Worm (Caenorhabditis elegans) whole organism, L4 larva: ENCODE data around the gene pals-26.

ENCODE experiments used
- D1046.2 ChIP-seq: fragments of 200-800 bp; sonication (Bioruptor generic); IDR thresholded peaks from 2 replicates; pipeline ENCODE4 v1.3.6; 2022; ENCODE audit warnings: missing genetic modification characterization, missing compliant biosample characterization
- F26F4.8 ChIP-seq: fragments of 200-800 bp; sonication (Bioruptor generic); conservative IDR thresholded peaks from 2 replicates; pipeline ENCODE4 v1.3.6; 2022; ENCODE audit warnings: missing genetic modification characterization, missing compliant biosample characterization
- F37D6.2 ChIP-seq: sonication (generic microtip); optimal IDR thresholded peaks from 2 replicates; lab custom pipeline; 2016; ENCODE audit warnings: mild to moderate bottlenecking, missing genetic modification characterization, missing compliant biosample characterization
- T20F7.1 ChIP-seq: fragments of 200-800 bp; sonication (Bioruptor generic); optimal IDR thresholded peaks from 2 replicates; lab custom pipeline; 2018; ENCODE audit warnings: mild to moderate bottlenecking, missing genetic modification characterization, missing compliant biosample characterization
- T26A8.4 ChIP-seq: fragments of 200-800 bp; sonication (Bioruptor generic); IDR thresholded peaks from 2 replicates; pipeline ENCODE4 v1.3.6; 2022; ENCODE audit warnings: missing genetic modification characterization, missing compliant biosample characterization
- Y5F2A.4 ChIP-seq: fragments of 200-800 bp; sonication (Bioruptor generic); optimal IDR thresholded peaks from 2 replicates; lab custom pipeline; 2018; ENCODE audit warnings: mild to moderate bottlenecking, missing genetic modification characterization, missing compliant biosample characterization
- aly-2 ChIP-seq: sonication (generic microtip); optimal IDR thresholded peaks from 2 replicates; lab custom pipeline; 2018; ENCODE audit warnings: missing biosample characterization, missing genetic modification characterization
- arid-1 ChIP-seq: fragments of 200-800 bp; sonication (Bioruptor generic); conservative IDR thresholded peaks from 2 replicates; pipeline ENCODE4 v1.3.6; 2022; ENCODE audit warnings: missing genetic modification reagents, missing genetic modification characterization, missing compliant biosample characterization
- attf-4 ChIP-seq: sonication (generic microtip); optimal IDR thresholded peaks from 3 replicates; lab custom pipeline; 2017; ENCODE audit warnings: missing biosample characterization, missing genetic modification characterization
- ceh-20 ChIP-seq: fragments of 200-800 bp; sonication (Bioruptor generic); IDR thresholded peaks from 2 replicates; pipeline ENCODE4 v1.3.6; 2022; ENCODE audit warnings: missing genetic modification reagents, missing genetic modification characterization, missing compliant biosample characterization
- ceh-62 ChIP-seq: sonication (generic microtip); optimal IDR thresholded peaks from 2 replicates; lab custom pipeline; 2017; ENCODE audit warnings: missing biosample characterization, missing genetic modification characterization
- ctbp-1 ChIP-seq: fragments of 200-800 bp; sonication (Bioruptor generic); IDR thresholded peaks from 2 replicates; pipeline ENCODE4 v1.3.6; 2022; ENCODE audit warnings: missing genetic modification reagents, missing genetic modification characterization, missing compliant biosample characterization
- daf-16 ChIP-seq, 3 experiments: sonication (generic microtip); optimal IDR thresholded peaks; 2 replicates each; lab custom pipeline; 2016 to 2017; ENCODE audit warnings: missing genetic modification characterization in 3 of 3, missing genetic modification reagents in 3 of 3, mild to moderate bottlenecking in 2 of 3, missing compliant biosample characterization in 2 of 3, missing biosample characterization in 1 of 3, moderate library complexity in 1 of 3
- dmd-9 ChIP-seq: fragments of 200-800 bp; sonication (Bioruptor generic); IDR thresholded peaks from 2 replicates; pipeline ENCODE4 v1.3.6; 2022; ENCODE audit warnings: missing genetic modification reagents, missing genetic modification characterization, missing compliant biosample characterization
- dpl-1 ChIP-seq: fragments of 150-350 bp; optimal IDR thresholded peaks from 2 replicates; lab custom pipeline; 2014; ENCODE audit warnings: missing biosample characterization, missing genetic modification reagents, missing genetic modification characterization
- egl-43 ChIP-seq: fragments of 200-800 bp; sonication (Bioruptor generic); IDR thresholded peaks from 2 replicates; pipeline ENCODE4 v1.3.6; 2022; ENCODE audit warnings: missing genetic modification reagents, missing genetic modification characterization, missing compliant biosample characterization
- gei-8 ChIP-seq: fragments of 200-800 bp; sonication (Bioruptor generic); optimal IDR thresholded peaks from 2 replicates; lab custom pipeline; 2018; ENCODE audit warnings: mild to moderate bottlenecking, missing genetic modification characterization, missing compliant biosample characterization
- hif-1 ChIP-seq, 2 experiments: sonication (generic microtip); optimal IDR thresholded peaks; 2 replicates each; lab custom pipeline; 2016 to 2017; ENCODE audit warnings: missing compliant biosample characterization in 2 of 2, missing genetic modification characterization in 2 of 2, missing genetic modification reagents in 2 of 2, missing genotype in 2 of 2, mild to moderate bottlenecking in 1 of 2
- hlh-11 ChIP-seq: fragments of 200-800 bp; sonication (Bioruptor generic); optimal IDR thresholded peaks from 2 replicates; lab custom pipeline; 2018; ENCODE audit warnings: mild to moderate bottlenecking, missing genetic modification characterization, missing compliant biosample characterization
- hmg-1.1 ChIP-seq: fragments of 200-800 bp; sonication (Bioruptor generic); IDR thresholded peaks from 2 replicates; pipeline ENCODE4 v1.3.6; 2022; ENCODE audit warnings: missing genetic modification reagents, missing genetic modification characterization, missing compliant biosample characterization
- lin-1 ChIP-seq: fragments of 200-800 bp; sonication (Bioruptor generic); IDR thresholded peaks from 2 replicates; pipeline ENCODE4 v1.3.6; 2022; ENCODE audit warnings: missing genetic modification reagents, missing genetic modification characterization, missing compliant biosample characterization
- lin-13 ChIP-seq: fragments of 150-350 bp; optimal IDR thresholded peaks from 2 replicates; lab custom pipeline; 2014; ENCODE audit warnings: missing biosample characterization, missing genetic modification reagents, missing genetic modification characterization
- lin-15B ChIP-seq: fragments of 150-350 bp; sonication (generic microtip); optimal IDR thresholded peaks from 3 replicates; lab custom pipeline; 2014; ENCODE audit warnings: missing biosample characterization, missing genetic modification characterization
- lin-29 ChIP-seq: fragments of 200-800 bp; sonication (Bioruptor generic); IDR thresholded peaks from 2 replicates; pipeline ENCODE4 v1.3.6; 2022; ENCODE audit warnings: missing genetic modification reagents, missing genetic modification characterization, missing compliant biosample characterization
- lin-38 ChIP-seq: fragments of 200-800 bp; sonication (Bioruptor generic); IDR thresholded peaks from 2 replicates; pipeline ENCODE4 v1.3.6; 2022; ENCODE audit warnings: missing genetic modification reagents, missing genetic modification characterization, missing compliant biosample characterization
- lsy-2 ChIP-seq, 2 experiments: fragments of 150-350 bp in 1 of 2; sonication (generic microtip) in 1 of 2; optimal IDR thresholded peaks; 2 replicates each; lab custom pipeline; 2014 to 2017; ENCODE audit warnings: missing biosample characterization in 2 of 2, missing genetic modification characterization in 2 of 2
- madf-9 ChIP-seq: fragments of 200-800 bp; sonication (Bioruptor generic); conservative IDR thresholded peaks from 2 replicates; pipeline ENCODE4 v1.3.6; 2022; ENCODE audit warnings: missing genetic modification reagents, missing genetic modification characterization, missing compliant biosample characterization
- mxl-2 ChIP-seq: fragments of 200-800 bp; sonication (Bioruptor generic); conservative IDR thresholded peaks from 2 replicates; pipeline ENCODE4 v1.3.6; 2022; ENCODE audit warnings: missing genetic modification reagents, missing genetic modification characterization, missing compliant biosample characterization
- nhr-10 ChIP-seq: fragments of 150-350 bp; optimal IDR thresholded peaks from 2 replicates; lab custom pipeline; 2014; ENCODE audit warnings: missing biosample characterization, missing genetic modification characterization
- nhr-102 ChIP-seq: sonication (generic microtip); optimal IDR thresholded peaks from 2 replicates; lab custom pipeline; 2016; ENCODE audit warnings: mild to moderate bottlenecking, missing genetic modification characterization, moderate library complexity, missing compliant biosample characterization
- nhr-111 ChIP-seq: fragments of 200-800 bp; sonication (Bioruptor generic); optimal IDR thresholded peaks from 2 replicates; lab custom pipeline; 2018; ENCODE audit warnings: mild to moderate bottlenecking, missing genetic modification characterization, missing compliant biosample characterization
- nhr-42 ChIP-seq: fragments of 200-800 bp; sonication (Bioruptor generic); IDR thresholded peaks from 2 replicates; pipeline ENCODE4 v1.3.6; 2022; ENCODE audit warnings: missing genetic modification characterization, missing compliant biosample characterization
- php-3 ChIP-seq: fragments of 200-800 bp; sonication (Bioruptor generic); IDR thresholded peaks from 2 replicates; pipeline ENCODE4 v1.3.6; 2022; ENCODE audit warnings: missing genetic modification reagents, missing genetic modification characterization, missing compliant biosample characterization
- saeg-2 ChIP-seq: fragments of 200-800 bp; sonication (Bioruptor generic); IDR thresholded peaks from 2 replicates; pipeline ENCODE4 v1.3.6; 2022; ENCODE audit warnings: missing genetic modification reagents, missing genetic modification characterization, missing compliant biosample characterization
- sdz-12 ChIP-seq: fragments of 200-800 bp; sonication (Bioruptor generic); optimal IDR thresholded peaks from 2 replicates; lab custom pipeline; 2018; ENCODE audit warnings: mild to moderate bottlenecking, missing genetic modification characterization, missing compliant biosample characterization
- set-16 ChIP-seq: fragments of 200-800 bp; sonication (Bioruptor generic); IDR thresholded peaks from 2 replicates; pipeline ENCODE4 v1.3.6; 2022; ENCODE audit warnings: missing genetic modification reagents, missing genetic modification characterization, missing compliant biosample characterization
- snpc-1.2 ChIP-seq: fragments of 200-800 bp; sonication (Bioruptor generic); IDR thresholded peaks from 2 replicates; pipeline ENCODE4 v1.3.6; 2022; ENCODE audit warnings: missing genetic modification reagents, missing genetic modification characterization, missing compliant biosample characterization
- snpc-4 ChIP-seq: fragments of 150-350 bp; optimal IDR thresholded peaks from 2 replicates; lab custom pipeline; 2014; ENCODE audit warnings: missing biosample characterization, missing genetic modification characterization
- tra-1 ChIP-seq: fragments of 200-800 bp; sonication (Bioruptor generic); IDR thresholded peaks from 2 replicates; pipeline ENCODE4 v1.3.6; 2022; ENCODE audit warnings: missing genetic modification reagents, missing genetic modification characterization, missing compliant biosample characterization
- zfp-3 ChIP-seq: fragments of 200-800 bp; sonication (Bioruptor generic); conservative IDR thresholded peaks from 2 replicates; pipeline ENCODE4 v1.3.6; 2022; ENCODE audit warnings: missing genetic modification reagents, missing genetic modification characterization, missing compliant biosample characterization
- ztf-7 ChIP-seq: fragments of 150-350 bp; optimal IDR thresholded peaks from 2 replicates; lab custom pipeline; 2014; ENCODE audit warnings: missing biosample characterization, missing genetic modification characterization

pals-26 gene

DNA sequence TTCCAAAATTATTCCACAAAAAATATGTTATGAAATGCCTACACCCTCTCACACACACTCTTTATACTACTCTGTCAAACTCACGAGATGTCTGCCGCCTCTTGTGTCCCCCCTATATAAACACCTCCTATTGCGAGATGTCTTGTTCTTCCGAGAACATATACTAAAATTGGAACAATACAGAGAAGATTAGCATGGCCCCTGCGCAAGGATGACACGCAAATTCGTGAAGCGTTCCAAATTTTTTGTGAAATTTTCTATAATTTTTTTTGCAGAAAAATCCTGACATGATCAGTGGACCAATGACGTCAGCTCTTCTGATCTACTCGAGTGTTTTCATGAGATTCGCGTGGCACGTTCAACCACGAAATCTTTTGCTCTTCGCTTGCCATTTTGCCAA lies 39.1 kb downstream of the pals-26 start (continued):
- peak; percentile 63; the same call in 1 of the 2 replicates for TF ChIP-seq D1046.2 (GFP tag; lab: Robert Waterston, UW)
- TF ChIP-seq dpl-1 (GFP tag; lab: Kevin White, UChicago): peak; percentile 41
- peak; percentile 82 for TF ChIP-seq ceh-20 (GFP tag; lab: Robert Waterston, UW)
- peak; percentile 80 for TF ChIP-seq lin-38 (GFP tag; lab: Robert Waterston, UW)
- peak; percentile 84 for TF ChIP-seq T26A8.4
- peak; percentile 28 for TF ChIP-seq T20F7.1 (GFP tag; lab: Kevin White, UChicago)
- TF ChIP-seq lin-29: peak; percentile 26; the same call in 1 of the 2 replicates
- peak; percentile 58 for TF ChIP-seq nhr-102
- peak; percentile 28 to 74 for TF ChIP-seq lsy-2 (tag; optimal IDR thresholded peaks at IDR 0.05; lab: Kevin White, UChicago)
- peak; percentile 90 for TF ChIP-seq snpc-4 (tag; lab: Kevin White, UChicago)
- peak; percentile 75 for TF ChIP-seq ctbp-1 (GFP tag; lab: Robert Waterston, UW)
- peak in 1 of 2 experiments; percentile 38 for TF ChIP-seq hif-1 (tag; optimal IDR thresholded peaks at IDR 0.05; lab: Kevin White, UChicago)
- TF ChIP-seq php-3 (GFP tag; lab: Robert Waterston, UW): 0 out of 2 replicates have a peak, but pooled peaks have one; percentile 43
- TF ChIP-seq arid-1: peak; percentile 62
- TF ChIP-seq snpc-1.2 (GFP tag; lab: Robert Waterston, UW): peak; percentile 68
- TF ChIP-seq nhr-42 (GFP tag; lab: Robert Waterston, UW): 0 out of 2 replicates have a peak, but pooled peaks have one; percentile 7
- TF ChIP-seq madf-9 (GFP tag; lab: Robert Waterston, UW): peak; percentile 35; the same call in 1 of the 2 replicates
- peak; percentile 87 for TF ChIP-seq hmg-1.1 (GFP tag; lab: Robert Waterston, UW)
- TF ChIP-seq daf-16 (GFP tag; optimal IDR thresholded peaks at IDR 0.05; lab: Kevin White, UChicago): peak in 1 of 2 experiments; percentile 13
- peak; percentile 7 for TF ChIP-seq daf-16 (tag; optimal IDR thresholded peaks at IDR 0.05; lab: Kevin White, UChicago)
- TF ChIP-seq hlh-11 (tag; lab: Kevin White, UChicago): peak; percentile 20
- TF ChIP-seq F37D6.2: peak; percentile 5
- TF ChIP-seq gei-8 (GFP tag; lab: Kevin White, UChicago): peak; percentile 38
- TF ChIP-seq ztf-7 (tag; lab: Kevin White, UChicago): peak; percentile 47
- peak; percentile 86 for TF ChIP-seq egl-43 (GFP tag; lab: Robert Waterston, UW)
- peak; percentile 65 for TF ChIP-seq Y5F2A.4 (GFP tag; lab: Kevin White, UChicago)
- TF ChIP-seq lin-1 (GFP tag; lab: Robert Waterston, UW): peak; percentile 46; the same call in 1 of the 2 replicates
- TF ChIP-seq saeg-2 (GFP tag; lab: Robert Waterston, UW): peak; percentile 56; the same call in 1 of the 2 replicates
- peak; percentile 51; the same call in 1 of the 2 replicates for TF ChIP-seq tra-1
- TF ChIP-seq dmd-9 (GFP tag; lab: Robert Waterston, UW): peak; percentile 30; the same call in 1 of the 2 replicates
- TF ChIP-seq zfp-3 (GFP tag; lab: Robert Waterston, UW): peak; percentile 74; the same call in 1 of the 2 replicates

DNA sequence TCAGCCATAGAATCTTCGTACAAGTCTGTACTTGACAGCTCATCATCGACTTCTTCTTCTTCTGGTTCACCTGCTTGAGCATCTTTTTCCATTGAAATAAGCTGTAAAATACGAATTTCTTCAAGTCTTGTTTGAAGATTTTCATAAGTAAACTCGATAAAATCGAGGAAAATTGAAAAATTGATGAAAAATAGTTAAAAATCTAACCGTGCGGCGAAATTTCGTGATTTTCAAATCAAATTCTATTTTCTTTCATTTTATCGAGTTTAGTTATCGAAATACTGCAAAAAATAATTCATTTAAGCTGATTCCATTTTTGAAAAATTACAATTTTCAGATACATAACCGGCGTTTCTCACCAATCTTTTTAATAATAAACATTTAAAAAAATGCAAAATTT lies 40.2 kb downstream of the pals-26 start, which contains the start of gene R07E5.11:
Gene R07E5.11, minus strand, starts transcription at position 101 of the 400 bp plus-strand sequence.
- TF ChIP-seq nhr-111 (GFP tag; lab: Kevin White, UChicago) (no peak), hmg-1.1 (GFP tag; lab: Robert Waterston, UW) (no peak), nhr-10 (no peak), lin-13 (no peak), mxl-2 (GFP tag; lab: Robert Waterston, UW) (no peak), aly-2 (no peak), T26A8.4 (no peak), egl-43 (GFP tag; lab: Robert Waterston, UW) (no peak), lin-29 (no peak), arid-1 (no peak), ceh-62 (tag; lab: Kevin White, UChicago) (no peak), set-16 (no peak), attf-4 (tag; lab: Kevin White, UChicago) (no peak), sdz-12 (GFP tag; lab: Kevin White, UChicago) (no peak), gei-8 (GFP tag; lab: Kevin White, UChicago) (no peak), lin-15B (tag; lab: Kevin White, UChicago) (no peak), F26F4.8 (GFP tag; lab: Robert Waterston, UW) (no peak), D1046.2 (GFP tag; lab: Robert Waterston, UW) (no peak)
